Worm (Caenorhabditis elegans) whole organism, late embryonic: Measurements from ENCODE around the gene clh-1.

Experiments
- C08G9.2 ChIP-seq: sonication (generic microtip); optimal IDR thresholded peaks from 2 replicates; lab custom pipeline; 2016; ENCODE audit warnings: mild to moderate bottlenecking, missing genetic modification characterization, moderate library complexity, missing compliant biosample characterization
- F13H6.1 ChIP-seq: sonication (generic microtip); optimal IDR thresholded peaks from 2 replicates; lab custom pipeline; 2016; ENCODE audit warnings: missing genetic modification characterization, missing compliant biosample characterization
- ceh-24 ChIP-seq: sonication (generic microtip); optimal IDR thresholded peaks from 2 replicates; lab custom pipeline; 2016; ENCODE audit warnings: mild to moderate bottlenecking, missing genetic modification characterization, missing compliant biosample characterization
- che-1 ChIP-seq: sonication (generic microtip); optimal IDR thresholded peaks from 2 replicates; lab custom pipeline; 2016; ENCODE audit warnings: mild to moderate bottlenecking, missing genetic modification characterization, missing compliant biosample characterization
- ets-4 ChIP-seq: sonication (generic microtip); optimal IDR thresholded peaks from 2 replicates; lab custom pipeline; 2016; ENCODE audit warnings: missing genetic modification characterization, missing compliant biosample characterization
- fkh-10 ChIP-seq: fragments of 150-350 bp; optimal IDR thresholded peaks from 2 replicates; lab custom pipeline; 2014; ENCODE audit warnings: missing biosample characterization, missing genetic modification reagents, missing genetic modification characterization
- unc-3 ChIP-seq, 2 experiments: fragments of 200-800 bp in 1 of 2; sonication (Bioruptor generic) in 1 of 2; sonication (generic microtip) in 1 of 2; conservative IDR thresholded peaks in 1 of 2; optimal IDR thresholded peaks in 1 of 2; 2 replicates each; pipeline versions ENCODE4 v1.3.6 to Lab custom; 2016 to 2022; ENCODE audit warnings: missing compliant biosample characterization in 2 of 2, missing genetic modification characterization in 2 of 2, missing genetic modification reagents in 1 of 2

ce11 chrII:11874674-11875198 is 18.5 kb upstream of the clh-1 start, which contains the start of the genes npp-3 and top-2:
- TF ChIP-seq F13H6.1 (tag; lab: Kevin White, UChicago) (no peak), unc-3 (GFP tag; conservative IDR thresholded peaks at IDR 0.05; lab: Robert Waterston, UW) (no peak), unc-3 (tag; optimal IDR thresholded peaks at IDR 0.05; lab: Kevin White, UChicago) (no peak), C08G9.2 (no peak), ceh-24 (no peak), fkh-10 (GFP tag; lab: Kevin White, UChicago) (no peak), che-1 (no peak), ets-4 (no peak)
